Worm (Caenorhabditis elegans): ENCODE measurements around the gene F55B12.10.

DNA sequence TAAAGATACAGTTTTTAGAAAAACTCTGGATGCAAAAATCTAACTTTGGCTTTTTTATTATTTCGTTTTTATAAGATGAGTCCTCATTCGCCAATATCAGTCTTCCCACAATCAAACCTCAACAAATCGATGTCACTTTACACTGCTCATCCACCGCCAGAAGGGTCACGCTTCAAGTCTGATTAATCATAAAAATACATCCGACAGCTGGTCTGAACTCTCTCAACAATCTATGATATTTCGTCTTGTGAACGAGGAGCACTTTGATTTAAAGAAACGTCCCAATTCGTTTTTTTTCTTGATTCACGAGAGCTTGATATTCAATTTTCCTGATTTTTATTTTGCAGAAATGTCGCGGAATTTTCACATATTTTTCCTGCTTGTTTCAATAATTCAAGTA is 11.6 kb upstream of the F55B12.10 start, which contains the start of gene nrf-5:
- TF ChIP-seq alr-1 (tag; optimal IDR thresholded peaks at IDR 0.05; ENCODE audit: borderline replicate concordance): no peak
- no peak for TF ChIP-seq nhr-11 (tag; optimal IDR thresholded peaks at IDR 0.05)
- TF ChIP-seq lin-13 (GFP tag; optimal IDR thresholded peaks at IDR 0.05): no peak
- no peak for TF ChIP-seq dpl-1 (GFP tag; optimal IDR thresholded peaks at IDR 0.05)
- TF ChIP-seq nhr-237 (tag; optimal IDR thresholded peaks at IDR 0.05): no peak
- no peak for TF ChIP-seq lsy-2 (tag; optimal IDR thresholded peaks at IDR 0.05)

All from whole organism, L1 larva.